Worm (Caenorhabditis elegans) whole organism, young adult: Measurements from ENCODE around the gene cyp-25A6.
A peak's percentile ranks its signal among the peaks of the same experiment; 100 is the strongest.

Source experiments
- C06A6.2 ChIP-seq: fragments of 200-800 bp; sonication (Bioruptor generic); conservative IDR thresholded peaks from 2 replicates; pipeline ENCODE4 v1.3.6; 2022; ENCODE audit warnings: missing genetic modification characterization, missing compliant biosample characterization
- F23B12.7 ChIP-seq: sonication (generic microtip); optimal IDR thresholded peaks from 2 replicates; lab custom pipeline; 2017; ENCODE audit warnings: missing genetic modification characterization, mild to moderate bottlenecking, missing compliant biosample characterization, antibody characterized with exemption, moderate library complexity; ENCODE audit not compliant: insufficient read depth
- F52B5.7 ChIP-seq: sonication (generic microtip); optimal IDR thresholded peaks from 2 replicates; lab custom pipeline; 2016; ENCODE audit warnings: mild to moderate bottlenecking, missing genetic modification characterization, missing compliant biosample characterization
- F57C9.4 ChIP-seq: sonication (generic microtip); optimal IDR thresholded peaks from 2 replicates; lab custom pipeline; 2017; ENCODE audit warnings: mild to moderate bottlenecking, missing genetic modification characterization, missing compliant biosample characterization
- K12H6.12 ChIP-seq: fragments of 200-800 bp; sonication (Bioruptor generic); optimal IDR thresholded peaks from 2 replicates; lab custom pipeline; 2018; ENCODE audit warnings: mild to moderate bottlenecking, missing genetic modification characterization, missing compliant biosample characterization
- T07F8.4 ChIP-seq: sonication (generic microtip); optimal IDR thresholded peaks from 2 replicates; lab custom pipeline; 2016; ENCODE audit warnings: mild to moderate bottlenecking, missing genetic modification characterization, moderate library complexity, missing compliant biosample characterization
- T26A5.8 ChIP-seq: sonication (generic microtip); optimal IDR thresholded peaks from 2 replicates; lab custom pipeline; 2016; ENCODE audit warnings: missing genetic modification characterization, missing compliant biosample characterization
- Y56A3A.18 ChIP-seq: fragments of 200-800 bp; sonication (Bioruptor generic); IDR thresholded peaks from 2 replicates; pipeline ENCODE4 v1.3.6; 2022; ENCODE audit warnings: missing genetic modification reagents, missing genetic modification characterization, missing compliant biosample characterization
- ama-1 ChIP-seq, 3 experiments: fragments of 150-350 bp in 1 of 3; sonication (generic microtip) in 2 of 3; optimal IDR thresholded peaks; 2 replicates each; lab custom pipeline; 2014 to 2018; ENCODE audit warnings: missing biosample characterization in 2 of 3, missing genetic modification characterization in 2 of 3, missing genetic modification reagents in 2 of 3
- aptf-2 ChIP-seq: fragments of 200-800 bp; sonication (Bioruptor generic); conservative IDR thresholded peaks from 2 replicates; pipeline ENCODE4 v1.3.6; 2022; ENCODE audit warnings: missing genetic modification reagents, missing genetic modification characterization, missing compliant biosample characterization
- atf-7 ChIP-seq: sonication (generic microtip); optimal IDR thresholded peaks from 2 replicates; lab custom pipeline; 2017; ENCODE audit warnings: mild to moderate bottlenecking, missing genetic modification characterization, missing compliant biosample characterization
- attf-5 ChIP-seq: fragments of 200-800 bp; sonication (Bioruptor generic); optimal IDR thresholded peaks from 2 replicates; lab custom pipeline; 2018; ENCODE audit warnings: mild to moderate bottlenecking, missing genetic modification characterization, missing compliant biosample characterization
- attf-6 ChIP-seq: fragments of 200-800 bp; sonication (Bioruptor generic); IDR thresholded peaks from 2 replicates; pipeline ENCODE4 v1.3.6; 2022; ENCODE audit warnings: missing genetic modification reagents, missing genetic modification characterization, missing compliant biosample characterization
- bed-2 ChIP-seq: fragments of 200-800 bp; sonication (Bioruptor generic); IDR thresholded peaks from 2 replicates; pipeline ENCODE4 v1.3.6; 2022; ENCODE audit warnings: missing genetic modification reagents, missing genetic modification characterization, missing compliant biosample characterization
- ccch-3 ChIP-seq: fragments of 200-800 bp; sonication (Bioruptor generic); optimal IDR thresholded peaks from 2 replicates; lab custom pipeline; 2018; ENCODE audit warnings: mild to moderate bottlenecking, missing genetic modification characterization, missing compliant biosample characterization
- cebp-1 ChIP-seq, 2 experiments: fragments of 200-800 bp in 1 of 2; sonication (Bioruptor generic) in 1 of 2; sonication (generic microtip) in 1 of 2; IDR thresholded peaks in 1 of 2; optimal IDR thresholded peaks in 1 of 2; 2 replicates each; pipeline versions ENCODE4 v1.3.6 to Lab custom; 2017 to 2022; ENCODE audit warnings: missing compliant biosample characterization in 2 of 2, missing genetic modification characterization in 2 of 2, mild to moderate bottlenecking in 1 of 2, missing genetic modification reagents in 1 of 2, moderate library complexity in 1 of 2
- cebp-2 ChIP-seq: fragments of 200-800 bp; sonication (Bioruptor generic); IDR thresholded peaks from 2 replicates; pipeline ENCODE4 v1.3.6; 2022; ENCODE audit warnings: missing genetic modification characterization, missing compliant biosample characterization
- ceh-100 ChIP-seq: fragments of 200-800 bp; sonication (Bioruptor generic); IDR thresholded peaks from 2 replicates; pipeline ENCODE4 v1.3.6; 2022; ENCODE audit warnings: missing genetic modification reagents, missing genetic modification characterization, missing compliant biosample characterization
- ceh-27 ChIP-seq: fragments of 200-800 bp; sonication (Bioruptor generic); optimal IDR thresholded peaks from 2 replicates; lab custom pipeline; 2018; ENCODE audit warnings: mild to moderate bottlenecking, missing genetic modification characterization, moderate library complexity, missing compliant biosample characterization
- ceh-40 ChIP-seq: fragments of 200-800 bp; sonication (Bioruptor generic); IDR thresholded peaks from 2 replicates; pipeline ENCODE4 v1.3.6; 2022; ENCODE audit warnings: missing genetic modification characterization, missing compliant biosample characterization
- ceh-58 ChIP-seq: fragments of 200-800 bp; sonication (Bioruptor generic); IDR thresholded peaks from 2 replicates; pipeline ENCODE4 v1.3.6; 2022; ENCODE audit warnings: missing genetic modification characterization, missing compliant biosample characterization
- ceh-91 ChIP-seq: fragments of 200-800 bp; sonication (Bioruptor generic); IDR thresholded peaks from 2 replicates; pipeline ENCODE4 v1.3.6; 2022; ENCODE audit warnings: missing genetic modification reagents, missing genetic modification characterization, missing compliant biosample characterization
- chd-7 ChIP-seq: sonication (generic microtip); optimal IDR thresholded peaks from 2 replicates; lab custom pipeline; 2016; ENCODE audit warnings: mild to moderate bottlenecking, missing genetic modification characterization, moderate library complexity, missing compliant biosample characterization
- egl-18 ChIP-seq: fragments of 200-800 bp; sonication (Bioruptor generic); IDR thresholded peaks from 2 replicates; pipeline ENCODE4 v1.3.6; 2022; ENCODE audit warnings: missing genetic modification reagents, missing genetic modification characterization, missing compliant biosample characterization
- egl-44 ChIP-seq: fragments of 200-800 bp; sonication (Bioruptor generic); IDR thresholded peaks from 2 replicates; pipeline ENCODE4 v1.3.6; 2022; ENCODE audit warnings: missing genetic modification reagents, missing genetic modification characterization, missing compliant biosample characterization
- egrh-3 ChIP-seq: fragments of 200-800 bp; sonication (Bioruptor generic); IDR thresholded peaks from 2 replicates; pipeline ENCODE4 v1.3.6; 2022; ENCODE audit warnings: missing genetic modification reagents, missing genetic modification characterization, missing compliant biosample characterization
- gei-17 ChIP-seq: fragments of 200-800 bp; sonication (Bioruptor generic); optimal IDR thresholded peaks from 2 replicates; lab custom pipeline; 2018; ENCODE audit warnings: mild to moderate bottlenecking, missing genetic modification characterization, missing compliant biosample characterization
- hsf-1 ChIP-seq: fragments of 200-800 bp; sonication (Bioruptor generic); IDR thresholded peaks from 2 replicates; pipeline ENCODE4 v1.3.6; 2022; ENCODE audit warnings: missing genetic modification reagents, missing genetic modification characterization, missing compliant biosample characterization
- let-526 ChIP-seq: fragments of 200-800 bp; sonication (Bioruptor generic); IDR thresholded peaks from 2 replicates; pipeline ENCODE4 v1.3.6; 2022; ENCODE audit warnings: missing genetic modification reagents, missing genetic modification characterization, missing compliant biosample characterization
- lin-35 ChIP-seq, 3 experiments: fragments of 150-350 bp in 2 of 3; sonication (generic microtip) in 1 of 3; optimal IDR thresholded peaks; 2 replicates each; lab custom pipeline; 2014 to 2018; ENCODE audit warnings: missing biosample characterization in 3 of 3, missing genetic modification characterization in 3 of 3, missing genetic modification reagents in 3 of 3
- lin-40 ChIP-seq: sonication (generic microtip); optimal IDR thresholded peaks from 2 replicates; lab custom pipeline; 2016; ENCODE audit warnings: missing genetic modification characterization, mild to moderate bottlenecking, missing compliant biosample characterization, missing genotype, missing genetic modification reagents
- lir-1 ChIP-seq: fragments of 200-800 bp; sonication (Bioruptor generic); conservative IDR thresholded peaks from 2 replicates; pipeline ENCODE4 v1.3.6; 2022; ENCODE audit warnings: missing genetic modification reagents, missing genetic modification characterization, missing compliant biosample characterization
- mcd-1 ChIP-seq: fragments of 200-800 bp; sonication (Bioruptor generic); IDR thresholded peaks from 2 replicates; pipeline ENCODE4 v1.3.6; 2022; ENCODE audit warnings: missing genetic modification reagents, missing genetic modification characterization, missing compliant biosample characterization
- mel-28 ChIP-seq: sonication (generic microtip); optimal IDR thresholded peaks from 2 replicates; lab custom pipeline; 2016; ENCODE audit warnings: borderline replicate concordance, mild to moderate bottlenecking, missing genetic modification characterization, missing compliant biosample characterization
- nfyb-1 ChIP-seq: fragments of 200-800 bp; sonication (Bioruptor generic); IDR thresholded peaks from 2 replicates; pipeline ENCODE4 v1.3.6; 2022; ENCODE audit warnings: missing genetic modification reagents, missing genetic modification characterization, missing compliant biosample characterization
- nhr-120 ChIP-seq: fragments of 200-800 bp; sonication (Bioruptor generic); IDR thresholded peaks from 2 replicates; pipeline ENCODE4 v1.3.6; 2022; ENCODE audit warnings: missing genetic modification characterization, missing compliant biosample characterization
- repo-1 ChIP-seq: sonication (generic microtip); optimal IDR thresholded peaks from 2 replicates; lab custom pipeline; 2017; ENCODE audit warnings: mild to moderate bottlenecking, missing genetic modification characterization, missing compliant biosample characterization
- rpc-1 ChIP-seq, 2 experiments: fragments of 150-350 bp in 1 of 2; sonication (generic microtip) in 1 of 2; optimal IDR thresholded peaks; 2 replicates each; lab custom pipeline; 2014 to 2018; ENCODE audit warnings: missing biosample characterization in 1 of 2, missing genetic modification characterization in 1 of 2, missing genetic modification reagents in 1 of 2, missing genotype in 1 of 2
- snpc-1.1 ChIP-seq: sonication (generic microtip); optimal IDR thresholded peaks from 2 replicates; lab custom pipeline; 2017; ENCODE audit warnings: missing genetic modification characterization, mild to moderate bottlenecking, missing compliant biosample characterization, antibody characterized with exemption, moderate library complexity, missing genotype, missing genetic modification reagents; ENCODE audit not compliant: insufficient read depth
- snpc-1.3 ChIP-seq: sonication (generic microtip); optimal IDR thresholded peaks from 2 replicates; lab custom pipeline; 2017; ENCODE audit warnings: missing genetic modification characterization, mild to moderate bottlenecking, missing compliant biosample characterization, antibody characterized with exemption, moderate library complexity, missing genotype, missing genetic modification reagents; ENCODE audit not compliant: insufficient read depth
- snpc-3.4 ChIP-seq: sonication (generic microtip); optimal IDR thresholded peaks from 2 replicates; lab custom pipeline; 2017; ENCODE audit warnings: missing genetic modification characterization, mild to moderate bottlenecking, missing compliant biosample characterization, antibody characterized with exemption, moderate library complexity, missing genotype, missing genetic modification reagents
- tbp1 ChIP-seq: fragments of 200-800 bp; sonication (Bioruptor generic); optimal IDR thresholded peaks from 2 replicates; lab custom pipeline; 2018; ENCODE audit warnings: mild to moderate bottlenecking, missing genetic modification characterization, missing compliant biosample characterization
- tlf-1 ChIP-seq: fragments of 200-800 bp; sonication (Bioruptor generic); optimal IDR thresholded peaks from 2 replicates; lab custom pipeline; 2018; ENCODE audit warnings: mild to moderate bottlenecking, missing genetic modification characterization, missing compliant biosample characterization
- unc-62 ChIP-seq: fragments of 150-350 bp; optimal IDR thresholded peaks from 2 replicates; lab custom pipeline; 2014; ENCODE audit warnings: missing biosample characterization, missing genetic modification reagents, missing genetic modification characterization
- zfh-2 ChIP-seq: fragments of 200-800 bp; sonication (Bioruptor generic); conservative IDR thresholded peaks from 2 replicates; pipeline ENCODE4 v1.3.6; 2022; ENCODE audit warnings: missing genetic modification reagents, missing genetic modification characterization, missing compliant biosample characterization
- ztf-22 ChIP-seq: fragments of 200-800 bp; sonication (Bioruptor generic); optimal IDR thresholded peaks from 2 replicates; lab custom pipeline; 2018; ENCODE audit warnings: mild to moderate bottlenecking, missing genetic modification characterization, moderate library complexity, missing compliant biosample characterization
- ztf-26 ChIP-seq: sonication (generic microtip); optimal IDR thresholded peaks from 2 replicates; lab custom pipeline; 2017; ENCODE audit warnings: missing genetic modification characterization, missing compliant biosample characterization
- ztf-28 ChIP-seq: fragments of 200-800 bp; sonication (Bioruptor generic); IDR thresholded peaks from 2 replicates; pipeline ENCODE4 v1.3.6; 2022; ENCODE audit warnings: missing genetic modification reagents, missing genetic modification characterization, missing compliant biosample characterization

The cyp-25A6 gene

DNA sequence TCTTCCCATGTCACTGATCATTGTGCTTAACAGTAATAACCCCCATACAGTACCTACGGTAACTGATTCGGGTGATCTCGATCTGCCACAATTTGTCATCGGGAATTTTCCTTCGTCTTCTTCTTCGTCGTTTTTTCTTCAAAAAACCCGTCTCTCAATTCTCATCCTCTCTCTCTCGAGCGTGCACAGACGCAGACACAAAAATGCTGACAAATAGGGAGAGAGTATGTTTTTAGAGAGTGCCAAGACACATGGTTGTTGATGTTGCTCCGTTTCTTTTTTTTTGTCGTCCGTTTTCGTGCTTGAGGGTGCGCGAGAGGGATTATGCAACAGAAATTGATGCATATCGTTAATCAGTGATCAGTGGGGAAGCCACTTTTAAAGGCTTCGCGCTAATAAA is 18.1 kb downstream of the cyp-25A6 start (continued):
- no peak for TF ChIP-seq snpc-1.3 (tag; lab: Kevin White, UChicago)
- TF ChIP-seq F23B12.7 (tag; lab: Kevin White, UChicago), result no peak
- no peak for TF ChIP-seq attf-6 (GFP tag; lab: Robert Waterston, UW)
- TF ChIP-seq ztf-22 (GFP tag; lab: Kevin White, UChicago), result no peak
- TF ChIP-seq cebp-2 (GFP tag; lab: Robert Waterston, UW), result no peak
- no peak for TF ChIP-seq nfyb-1
- no peak for TF ChIP-seq gei-17 (GFP tag; lab: Kevin White, UChicago)
- no peak for TF ChIP-seq snpc-3.4
- no peak for TF ChIP-seq lir-1
- no peak for TF ChIP-seq ama-1 (optimal IDR thresholded peaks at IDR 0.05; lab: Kevin White, UChicago)
- no peak for TF ChIP-seq ama-1 (GFP tag; optimal IDR thresholded peaks at IDR 0.05; lab: Kevin White, UChicago)
- TF ChIP-seq lin-40 (tag; lab: Kevin White, UChicago), result peak; percentile 59
- TF ChIP-seq F52B5.7 (tag; lab: Kevin White, UChicago), result no peak
- TF ChIP-seq attf-5 (GFP tag; lab: Kevin White, UChicago), result peak; percentile 40
- TF ChIP-seq tbp1 (GFP tag; lab: Kevin White, UChicago), result peak; percentile 5
- TF ChIP-seq F57C9.4 (tag; lab: Kevin White, UChicago), result no peak
- TF ChIP-seq repo-1, result no peak
- TF ChIP-seq lin-35 (GFP tag; optimal IDR thresholded peaks at IDR 0.05; lab: Kevin White, UChicago), result no peak
- TF ChIP-seq snpc-1.1, result no peak
- no peak for TF ChIP-seq ceh-40 (GFP tag; lab: Robert Waterston, UW)
- no peak for TF ChIP-seq tlf-1 (GFP tag; lab: Kevin White, UChicago)
- no peak for TF ChIP-seq Y56A3A.18 (GFP tag; lab: Robert Waterston, UW)
- TF ChIP-seq ceh-91, result no peak
- TF ChIP-seq K12H6.12 (tag; lab: Kevin White, UChicago), result peak; percentile 76
- no peak for TF ChIP-seq ceh-100 (GFP tag; lab: Robert Waterston, UW)
- TF ChIP-seq zfh-2, result 0 out of 2 replicates have a peak, but pooled peaks have one; percentile 38
- TF ChIP-seq rpc-1 (optimal IDR thresholded peaks at IDR 0.05; lab: Kevin White, UChicago), result no peak
- no peak for TF ChIP-seq rpc-1 (tag; optimal IDR thresholded peaks at IDR 0.05; lab: Kevin White, UChicago)
- no peak for TF ChIP-seq bed-2
- no peak for TF ChIP-seq egrh-3 (GFP tag; lab: Robert Waterston, UW)
- TF ChIP-seq egl-44 (GFP tag; lab: Robert Waterston, UW), result 0 out of 2 replicates have a peak, but pooled peaks have one; percentile 43
- TF ChIP-seq cebp-1 (GFP tag; IDR thresholded peaks at IDR 0.05; lab: Robert Waterston, UW), result no peak
- peak; percentile 36 for TF ChIP-seq cebp-1 (tag; optimal IDR thresholded peaks at IDR 0.05; lab: Kevin White, UChicago)
- TF ChIP-seq T26A5.8 (tag; lab: Kevin White, UChicago), result no peak
- TF ChIP-seq ztf-28 (GFP tag; lab: Robert Waterston, UW), result no peak
- TF ChIP-seq ccch-3, result no peak
- TF ChIP-seq ceh-58, result no peak
- peak; percentile 9 for TF ChIP-seq chd-7 (tag; lab: Kevin White, UChicago)
- TF ChIP-seq ztf-26 (tag; lab: Kevin White, UChicago), result no peak
- no peak for TF ChIP-seq T07F8.4 (tag; lab: Kevin White, UChicago)
- no peak for TF ChIP-seq egl-18 (GFP tag; lab: Robert Waterston, UW)
- no peak for TF ChIP-seq C06A6.2 (GFP tag; lab: Robert Waterston, UW)
- TF ChIP-seq aptf-2 (GFP tag; lab: Robert Waterston, UW), result no peak
- TF ChIP-seq nhr-120 (GFP tag; lab: Robert Waterston, UW), result no peak
- no peak for TF ChIP-seq unc-62 (GFP tag; lab: Kevin White, UChicago)
- TF ChIP-seq mcd-1 (GFP tag; lab: Robert Waterston, UW), result no peak
- TF ChIP-seq let-526 (GFP tag; lab: Robert Waterston, UW), result no peak
- TF ChIP-seq atf-7 (tag; lab: Kevin White, UChicago), result no peak
- no peak for TF ChIP-seq mel-28 (tag; lab: Kevin White, UChicago)
- no peak for TF ChIP-seq hsf-1 (GFP tag; lab: Robert Waterston, UW)
- no peak for TF ChIP-seq ceh-27
